Fruit fly (Drosophila melanogaster) whole organism, embryonic: ENCODE results near the gene CG43339.

Experiments used
- Atf3 ChIP-seq: fragments of 200-800 bp; sonication (Bioruptor generic); optimal IDR thresholded peaks from 3 replicates; lab custom pipeline; 2016; ENCODE audit warnings: missing biosample characterization, missing genetic modification characterization
- Blimp-1 ChIP-seq: fragments of 200-800 bp; sonication (Bioruptor generic); optimal IDR thresholded peaks from 3 replicates; lab custom pipeline; 2018; ENCODE audit warnings: missing biosample characterization, missing genetic modification characterization, mild to moderate bottlenecking, moderate library complexity, missing genetic modification reagents
- CG11085 ChIP-seq: fragments of 200-800 bp; sonication (Bioruptor generic); IDR thresholded peaks from 2 replicates; pipeline ENCODE4 v1.3.6; 2022; ENCODE audit warnings: missing biosample characterization, missing genetic modification characterization
- CG11696 ChIP-seq: fragments of 200-800 bp; sonication (Bioruptor generic); IDR thresholded peaks from 2 replicates; pipeline ENCODE4 v1.3.6; 2022; ENCODE audit warnings: missing biosample characterization, missing genetic modification characterization
- CG12236 ChIP-seq: fragments of 200-800 bp; sonication (Bioruptor generic); optimal IDR thresholded peaks from 2 replicates; lab custom pipeline; 2016; ENCODE audit warnings: missing biosample characterization, missing genetic modification characterization
- CG14441 ChIP-seq: fragments of 200-800 bp; sonication (Bioruptor generic); IDR thresholded peaks from 2 replicates; pipeline ENCODE4 v1.3.6; 2022; ENCODE audit warnings: missing biosample characterization, missing genetic modification characterization
- CG17612 ChIP-seq: fragments of 200-800 bp; sonication (Bioruptor generic); IDR thresholded peaks from 2 replicates; pipeline ENCODE4 v1.3.6; 2022; ENCODE audit warnings: missing biosample characterization, missing genetic modification characterization
- CG17829 ChIP-seq: fragments of 200-800 bp; optimal IDR thresholded peaks from 2 replicates; lab custom pipeline; 2019; ENCODE audit warnings: missing biosample characterization, mild to moderate bottlenecking, missing genetic modification characterization, moderate library complexity
- CG2120 ChIP-seq: fragments of 200-800 bp; sonication (Bioruptor generic); optimal IDR thresholded peaks from 3 replicates; lab custom pipeline; 2016; ENCODE audit warnings: missing biosample characterization, missing genetic modification characterization
- CG3163 ChIP-seq: fragments of 200-800 bp; sonication (Bioruptor generic); optimal IDR thresholded peaks from 3 replicates; lab custom pipeline; 2016; ENCODE audit warnings: missing biosample characterization, missing genetic modification characterization
- CG34422 ChIP-seq: fragments of 200-800 bp; sonication (Bioruptor generic); IDR thresholded peaks from 3 replicates; pipeline ENCODE4 v1.3.6; 2022; ENCODE audit warnings: missing biosample characterization, missing genetic modification characterization
- CG3726 ChIP-seq: fragments of 200-800 bp; sonication (Bioruptor generic); IDR thresholded peaks from 3 replicates; pipeline ENCODE4, ENCODE4 v1.3.6; 2022; ENCODE audit warnings: missing biosample characterization, missing genetic modification characterization
- CG6791 ChIP-seq: fragments of 200-800 bp; sonication (Bioruptor generic); IDR thresholded peaks from 3 replicates; pipeline ENCODE4 v1.3.6; 2022; ENCODE audit warnings: missing biosample characterization, missing genetic modification characterization; ENCODE audit not compliant: partially characterized antibody
- CG6854 ChIP-seq: fragments of 200-800 bp; sonication (Bioruptor generic); optimal IDR thresholded peaks from 3 replicates; lab custom pipeline; 2017; ENCODE audit warnings: missing biosample characterization, mild to moderate bottlenecking, missing genetic modification characterization
- CG8281 ChIP-seq: fragments of 200-800 bp; sonication (Bioruptor generic); optimal IDR thresholded peaks from 2 replicates; lab custom pipeline; 2018; ENCODE audit warnings: missing biosample characterization, mild to moderate bottlenecking, missing genetic modification characterization, moderate library complexity
- CG8924 ChIP-seq: fragments of 200-800 bp; optimal IDR thresholded peaks from 3 replicates; lab custom pipeline; 2019; ENCODE audit warnings: missing biosample characterization, mild to moderate bottlenecking, missing genetic modification characterization, moderate library complexity
- Ets65A ChIP-seq: fragments of 200-800 bp; sonication (Bioruptor generic); peaks from one replicate; lab custom pipeline; 2016; ENCODE audit warnings: missing biosample characterization, missing genetic modification characterization
- HHEX ChIP-seq: fragments of 200-800 bp; sonication (Bioruptor generic); optimal IDR thresholded peaks from 3 replicates; lab custom pipeline; 2017; ENCODE audit warnings: missing biosample characterization, mild to moderate bottlenecking, missing genetic modification characterization, missing genetic modification reagents
- HLH3B ChIP-seq: fragments of 200-800 bp; sonication (Bioruptor generic); IDR thresholded peaks from 2 replicates; pipeline ENCODE4 v1.3.6; 2022; ENCODE audit warnings: missing biosample characterization, missing genetic modification characterization
- HLHmδ ChIP-seq: fragments of 200-800 bp; sonication (Bioruptor generic); optimal IDR thresholded peaks from 2 replicates; lab custom pipeline; 2018; ENCODE audit warnings: missing biosample characterization, mild to moderate bottlenecking, missing genetic modification characterization, moderate library complexity
- Hr3 ChIP-seq: fragments of 200-800 bp; sonication (Bioruptor generic); optimal IDR thresholded peaks from 3 replicates; lab custom pipeline; 2016; ENCODE audit warnings: missing biosample characterization, missing genetic modification characterization
- Hr78 ChIP-seq, 2 experiments: fragments of 200-800 bp in 1 of 2; fragments of >200 bp in 1 of 2; sonication (Bioruptor generic) in 1 of 2; optimal IDR thresholded peaks; 2 replicates each; lab custom pipeline; 2017 to 2019; ENCODE audit warnings: missing biosample characterization in 2 of 2, missing genetic modification characterization in 2 of 2, mild to moderate bottlenecking in 1 of 2, moderate library complexity in 1 of 2
- Hsf ChIP-seq: fragments of 200-800 bp; sonication (Bioruptor generic); optimal IDR thresholded peaks from 3 replicates; lab custom pipeline; 2016; ENCODE audit warnings: missing biosample characterization, missing genetic modification characterization
- Max ChIP-seq: fragments of 200-800 bp; sonication (Bioruptor generic); optimal IDR thresholded peaks from 2 replicates; lab custom pipeline; 2016; ENCODE audit warnings: missing biosample characterization, mild to moderate bottlenecking, missing genetic modification characterization
- Med ChIP-seq: fragments of 200-800 bp; sonication (Bioruptor generic); peaks from one replicate; lab custom pipeline; 2016; ENCODE audit warnings: missing biosample characterization, missing genetic modification characterization, mild to moderate bottlenecking, inconsistent platforms, moderate library complexity
- NC2β ChIP-seq: fragments of 200-800 bp; sonication (Bioruptor generic); optimal IDR thresholded peaks from 2 replicates; lab custom pipeline; 2016; ENCODE audit warnings: missing biosample characterization, missing genetic modification characterization
- Nf-YB ChIP-seq: fragments of 200-800 bp; sonication (Bioruptor generic); optimal IDR thresholded peaks from 3 replicates; lab custom pipeline; 2019; ENCODE audit warnings: missing biosample characterization, mild to moderate bottlenecking, missing genetic modification characterization, moderate library complexity
- Sox100B ChIP-seq: fragments of 200-800 bp; sonication (Bioruptor generic); optimal IDR thresholded peaks from 3 replicates; lab custom pipeline; 2018; ENCODE audit warnings: missing biosample characterization, mild to moderate bottlenecking, missing genetic modification characterization
- Sox102F ChIP-seq: fragments of 200-800 bp; sonication (Bioruptor generic); optimal IDR thresholded peaks from 2 replicates; lab custom pipeline; 2018; ENCODE audit warnings: missing biosample characterization, mild to moderate bottlenecking, missing genetic modification characterization, moderate library complexity
- bab2 ChIP-seq: fragments of 200-800 bp; sonication (Bioruptor generic); optimal IDR thresholded peaks from 2 replicates; lab custom pipeline; 2016; ENCODE audit warnings: missing biosample characterization, missing genetic modification characterization
- chinmo ChIP-seq: fragments of 200-800 bp; sonication (Bioruptor generic); IDR thresholded peaks from 4 replicates; pipeline ENCODE4 v1.3.6; 2022; ENCODE audit warnings: missing biosample characterization, missing genetic modification characterization; ENCODE audit not compliant: partially characterized antibody
- ci ChIP-seq: fragments of 200-800 bp; sonication (Bioruptor generic); IDR thresholded peaks from 3 replicates; pipeline ENCODE4 v1.3.6; 2022; ENCODE audit warnings: missing biosample characterization, missing genetic modification characterization
- crc ChIP-seq: fragments of 200-800 bp; sonication (Bioruptor generic); optimal IDR thresholded peaks from 2 replicates; lab custom pipeline; 2016; ENCODE audit warnings: missing biosample characterization, missing genetic modification characterization
- croc ChIP-seq: fragments of 200-800 bp; sonication (Bioruptor generic); conservative IDR thresholded peaks from 3 replicates; pipeline ENCODE4 v1.3.6; 2022; ENCODE audit warnings: missing biosample characterization, missing genetic modification characterization
- danr ChIP-seq: fragments of 200-800 bp; sonication (Bioruptor generic); IDR thresholded peaks from 2 replicates; pipeline ENCODE4 v1.3.6; 2022; ENCODE audit warnings: missing biosample characterization, missing genetic modification characterization
- grn ChIP-seq: fragments of 200-800 bp; sonication (Bioruptor generic); optimal IDR thresholded peaks from 3 replicates; lab custom pipeline; 2017; ENCODE audit warnings: missing biosample characterization, missing genetic modification characterization
- kni ChIP-seq: fragments of 200-800 bp; sonication (Bioruptor generic); optimal IDR thresholded peaks from 3 replicates; lab custom pipeline; 2017; ENCODE audit warnings: mild to moderate bottlenecking, missing biosample characterization, missing genetic modification reagents, missing genetic modification characterization
- lab ChIP-seq: fragments of 200-800 bp; sonication (Bioruptor generic); optimal IDR thresholded peaks from 3 replicates; lab custom pipeline; 2017; ENCODE audit warnings: missing biosample characterization, missing genetic modification characterization, mild to moderate bottlenecking, moderate library complexity, missing genetic modification reagents
- mld ChIP-seq: fragments of 200-800 bp; sonication (Bioruptor generic); IDR thresholded peaks from 3 replicates; pipeline ENCODE4 v1.3.6; 2022; ENCODE audit warnings: missing biosample characterization, missing genetic modification characterization; ENCODE audit not compliant: partially characterized antibody
- oc ChIP-seq: fragments of 200-800 bp; sonication (Bioruptor generic); optimal IDR thresholded peaks from 2 replicates; lab custom pipeline; 2018; ENCODE audit warnings: missing biosample characterization, mild to moderate bottlenecking, missing genetic modification characterization, moderate library complexity
- prd ChIP-seq, 3 experiments: fragments of >200 bp in 2 of 3; fragments of 200-800 bp in 1 of 3; sonication (Bioruptor generic) in 1 of 3; optimal IDR thresholded peaks in 2 of 3; IDR thresholded peaks in 1 of 3; 2 replicates in 2 of 3; 3 replicates in 1 of 3; pipeline versions ENCODE4 v1.3.6 to Lab custom; 2017 to 2022; ENCODE audit warnings: missing biosample characterization in 1 of 3, missing genetic modification characterization in 1 of 3
- psq ChIP-seq: fragments of 200-800 bp; sonication (Bioruptor generic); optimal IDR thresholded peaks from 2 replicates; lab custom pipeline; 2017; ENCODE audit warnings: missing biosample characterization, missing genetic modification characterization
- sens ChIP-seq: fragments of 200-800 bp; sonication (Bioruptor generic); peaks from one replicate; lab custom pipeline; 2016; ENCODE audit warnings: missing biosample characterization, missing genetic modification characterization
- slbo ChIP-seq: fragments of 200-800 bp; sonication (Bioruptor generic); IDR thresholded peaks from 2 replicates; pipeline ENCODE4 v1.3.6; 2022; ENCODE audit warnings: missing biosample characterization, missing genetic modification characterization
- sqz ChIP-seq: fragments of 200-800 bp; sonication (Bioruptor generic); optimal IDR thresholded peaks from 3 replicates; lab custom pipeline; 2018; ENCODE audit warnings: missing biosample characterization, mild to moderate bottlenecking, missing genetic modification characterization
- stc ChIP-seq: fragments of 200-800 bp; sonication (Bioruptor generic); IDR thresholded peaks from 2 replicates; pipeline ENCODE4 v1.3.6; 2022; ENCODE audit warnings: missing biosample characterization, missing genetic modification characterization
- unc-4 ChIP-seq: fragments of 200-800 bp; sonication (Bioruptor generic); IDR thresholded peaks from 2 replicates; pipeline ENCODE4 v1.3.6; 2022; ENCODE audit warnings: missing biosample characterization, missing genetic modification characterization; ENCODE audit not compliant: partially characterized antibody
- vvl ChIP-seq: fragments of 200-800 bp; sonication (Bioruptor generic); IDR thresholded peaks from 2 replicates; pipeline ENCODE4 v1.3.6; 2022; ENCODE audit warnings: missing biosample characterization, missing genetic modification characterization

Gene CG43339

dm6 chr2L:18656691-18657237 is 16.3 kb downstream of the CG43339 start:
- TF ChIP-seq kni (GFP tag; lab: Kevin White, UChicago), result peak; percentile 76
- TF ChIP-seq prd (optimal IDR thresholded peaks at IDR 0.05; lab: Kevin White, UChicago), result no peak
- 0 out of 3 replicates have a peak, but pooled peaks have one; percentile 9 for TF ChIP-seq prd (GFP tag; IDR thresholded peaks at IDR 0.05; lab: Robert Waterston, UW)
- peak in 1 of 2 experiments; percentile 18 for TF ChIP-seq Hr78 (GFP tag; optimal IDR thresholded peaks at IDR 0.05; lab: Kevin White, UChicago)
- peak; percentile 51 for TF ChIP-seq Ets65A
- peak; percentile 28 for TF ChIP-seq Blimp-1
- TF ChIP-seq Nf-YB (GFP tag; lab: Kevin White, UChicago), result no peak
- peak; percentile 40 for TF ChIP-seq sqz (GFP tag; lab: Kevin White, UChicago)
- TF ChIP-seq crc (GFP tag; lab: Kevin White, UChicago), result no peak
- peak; percentile 56 for TF ChIP-seq Med (GFP tag; lab: Kevin White, UChicago)
- TF ChIP-seq CG17829, result no peak
- peak; percentile 58 for TF ChIP-seq oc (tag; lab: Kevin White, UChicago)
- TF ChIP-seq vvl, result peak; percentile 71; the same call in 1 of the 2 replicates
- 0 out of 2 replicates have a peak, but pooled peaks have one; percentile 11 for TF ChIP-seq slbo (GFP tag; lab: Robert Waterston, UW)
- TF ChIP-seq lab (GFP tag; lab: Kevin White, UChicago), result peak; percentile 10
- TF ChIP-seq Sox100B (GFP tag; lab: Kevin White, UChicago), result no peak
- 0 out of 2 replicates have a peak, but pooled peaks have one; percentile 12 for TF ChIP-seq CG14441
- TF ChIP-seq sens (GFP tag; lab: Kevin White, UChicago), result peak; percentile 84

dm6 chr2L:18653328-18653675 is 19.8 kb downstream of the CG43339 start:
- peak; percentile 34; the same call in 1 of the 2 replicates for TF ChIP-seq stc (GFP tag; lab: Robert Waterston, UW)
- TF ChIP-seq CG6854 (GFP tag; lab: Kevin White, UChicago), result no peak
- peak; percentile 32 for TF ChIP-seq Hsf (GFP tag; lab: Kevin White, UChicago)
- TF ChIP-seq HLH3B (GFP tag; lab: Robert Waterston, UW), result peak; percentile 73
- peak; percentile 71; the same call in 2 of the 3 replicates for TF ChIP-seq CG34422 (GFP tag; lab: Robert Waterston, UW)
- peak; percentile 21 for TF ChIP-seq NC2β
- peak; percentile 66 for TF ChIP-seq Max
- no peak for TF ChIP-seq CG12236 (GFP tag; lab: Kevin White, UChicago)
- TF ChIP-seq CG2120, result peak; percentile 14
- peak; percentile 65 for TF ChIP-seq Sox102F (GFP tag; lab: Kevin White, UChicago)
- TF ChIP-seq HLHmδ (GFP tag; lab: Kevin White, UChicago), result no peak
- TF ChIP-seq croc, result peak; percentile 79
- peak; percentile 70 for TF ChIP-seq oc (tag; lab: Kevin White, UChicago)
- peak; percentile 37 for TF ChIP-seq grn (GFP tag; lab: Kevin White, UChicago)
- peak; percentile 55 for TF ChIP-seq Sox100B (GFP tag; lab: Kevin White, UChicago)
- peak; percentile 37 for TF ChIP-seq CG8281 (tag; lab: Kevin White, UChicago)
- TF ChIP-seq Atf3, result peak; percentile 15
- TF ChIP-seq bab2 (GFP tag; lab: Kevin White, UChicago), result peak; percentile 7
- peak; percentile 45 for TF ChIP-seq HHEX (GFP tag; lab: Kevin White, UChicago)
- TF ChIP-seq mld (GFP tag; lab: Robert Waterston, UW), result no peak
- 0 out of 2 replicates have a peak, but pooled peaks have one; percentile 41 for TF ChIP-seq CG11085 (GFP tag; lab: Robert Waterston, UW)
- no peak for TF ChIP-seq chinmo (GFP tag; lab: Robert Waterston, UW)
- TF ChIP-seq psq, result peak; percentile 15
- peak; percentile 60; the same call in 1 of the 2 replicates for TF ChIP-seq CG11696
- peak; percentile 63 for TF ChIP-seq CG17612 (GFP tag; lab: Robert Waterston, UW)
- TF ChIP-seq unc-4 (GFP tag; lab: Robert Waterston, UW), result no peak
- no peak for TF ChIP-seq CG6791 (GFP tag; lab: Robert Waterston, UW)
- peak; percentile 68 for TF ChIP-seq CG8924
- TF ChIP-seq Hr3 (GFP tag; lab: Kevin White, UChicago), result peak; percentile 17
- peak; percentile 87 for TF ChIP-seq ci (GFP tag; lab: Robert Waterston, UW)
- no peak; the same call in 1 of the 2 replicates for TF ChIP-seq danr (GFP tag; lab: Robert Waterston, UW)
- no peak for TF ChIP-seq CG3163 (GFP tag; lab: Kevin White, UChicago)
- peak; percentile 48; the same call in 1 of the 3 replicates for TF ChIP-seq CG3726 (GFP tag; lab: Robert Waterston, UW)
